Worm (Caenorhabditis elegans) whole organism, L4/young adult: ENCODE measurements around the gene Y41E3.8.
A peak's percentile ranks its signal among the peaks of the same experiment; 100 is the strongest.

Source experiments
- W03F9.2 ChIP-seq: fragments of 150-350 bp; optimal IDR thresholded peaks from 2 replicates; lab custom pipeline; 2014; ENCODE audit warnings: missing biosample characterization, missing genetic modification characterization
- dao-5 ChIP-seq: sonication (generic microtip); optimal IDR thresholded peaks from 2 replicates; lab custom pipeline; 2016; ENCODE audit warnings: missing genotype, missing genetic modification characterization, moderate library complexity, missing compliant biosample characterization
- him-1 ChIP-seq: sonication (generic microtip); optimal IDR thresholded peaks from 2 replicates; lab custom pipeline; 2016; ENCODE audit warnings: missing genotype, missing genetic modification reagents, missing genetic modification characterization, missing compliant biosample characterization

Gene Y41E3.8

DNA sequence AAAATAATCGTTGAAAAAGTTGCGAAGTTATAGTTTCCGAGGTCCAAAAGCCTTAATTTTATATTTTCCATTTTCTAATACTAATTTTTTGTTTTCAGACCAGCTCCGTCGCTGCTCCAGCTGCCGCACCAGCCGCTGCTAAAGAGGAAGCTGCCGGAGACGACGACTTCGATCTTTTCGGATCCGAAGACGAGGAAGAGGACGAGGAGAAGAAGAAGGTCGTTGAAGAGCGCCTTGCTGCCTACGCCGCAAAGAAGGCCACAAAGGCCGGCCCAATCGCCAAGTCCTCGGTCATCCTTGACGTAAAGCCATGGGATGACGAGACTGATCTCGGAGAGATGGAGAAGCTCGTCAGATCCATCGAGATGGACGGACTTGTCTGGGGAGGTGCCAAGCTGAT is 10.0 kb upstream of the Y41E3.8 start:
- TF ChIP-seq dao-5 (tag; lab: Kevin White, UChicago) (no peak), W03F9.2 (tag; lab: Kevin White, UChicago) (no peak), him-1 (tag; lab: Kevin White, UChicago) (no peak)

DNA sequence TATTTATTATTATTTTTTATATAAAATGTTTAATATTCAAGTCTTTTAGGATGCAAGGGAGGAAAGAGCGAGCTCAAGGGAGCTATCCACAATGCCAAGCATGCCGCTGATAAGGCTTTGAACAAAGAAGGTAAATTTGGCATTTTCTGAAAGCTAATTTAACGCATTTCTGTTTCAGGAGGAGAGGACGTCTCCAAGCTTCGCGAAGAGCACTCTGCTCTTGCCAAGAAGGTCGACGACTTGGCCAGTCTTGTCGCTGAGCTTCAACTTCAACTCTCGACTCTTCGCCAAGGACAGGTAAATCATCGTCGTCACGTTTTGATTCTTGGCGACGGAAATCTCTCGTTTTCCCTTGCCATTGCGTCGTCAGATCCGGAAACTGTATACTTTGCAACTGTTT is 8.7 kb upstream of the Y41E3.8 start:
- no peak for TF ChIP-seq W03F9.2 (tag; lab: Kevin White, UChicago)
- TF ChIP-seq him-1 (tag; lab: Kevin White, UChicago) = no peak
- TF ChIP-seq dao-5 (tag; lab: Kevin White, UChicago) = no peak

DNA sequence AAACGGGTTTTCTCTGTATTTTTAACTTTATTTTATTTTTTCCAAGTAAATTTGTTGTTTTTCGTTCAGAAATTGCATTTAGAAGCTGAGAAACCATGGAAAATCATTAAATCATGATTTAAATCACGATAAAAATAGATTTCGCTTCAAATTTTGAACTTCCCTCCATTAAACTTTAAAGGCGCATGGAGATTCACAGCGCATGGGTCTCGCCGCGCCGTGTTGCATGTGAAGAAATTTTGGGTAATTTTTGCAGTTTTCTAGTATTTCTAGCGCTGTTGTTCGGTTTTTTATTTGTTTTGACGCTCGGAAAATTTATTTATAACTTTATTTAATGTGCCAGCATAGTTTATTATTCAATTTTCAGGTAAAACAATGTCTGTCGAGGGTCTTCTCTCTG is 8.2 kb upstream of the Y41E3.8 start, which contains the start of gene eef-1B.2:
Gene eef-1B.2 (plus strand): TSS at position 358 of the 400 bp plus-strand sequence.
- TF ChIP-seq him-1 (tag; lab: Kevin White, UChicago) = no peak
- TF ChIP-seq W03F9.2 (tag; lab: Kevin White, UChicago) = peak; percentile 64
- TF ChIP-seq dao-5 (tag; lab: Kevin White, UChicago) = no peak

ce11 chrIV:15029565-15029964 is 787 bp upstream of the Y41E3.8 start:
- TF ChIP-seq dao-5 (tag; lab: Kevin White, UChicago) (no peak), him-1 (tag; lab: Kevin White, UChicago) (no peak), W03F9.2 (tag; lab: Kevin White, UChicago) (no peak)

DNA sequence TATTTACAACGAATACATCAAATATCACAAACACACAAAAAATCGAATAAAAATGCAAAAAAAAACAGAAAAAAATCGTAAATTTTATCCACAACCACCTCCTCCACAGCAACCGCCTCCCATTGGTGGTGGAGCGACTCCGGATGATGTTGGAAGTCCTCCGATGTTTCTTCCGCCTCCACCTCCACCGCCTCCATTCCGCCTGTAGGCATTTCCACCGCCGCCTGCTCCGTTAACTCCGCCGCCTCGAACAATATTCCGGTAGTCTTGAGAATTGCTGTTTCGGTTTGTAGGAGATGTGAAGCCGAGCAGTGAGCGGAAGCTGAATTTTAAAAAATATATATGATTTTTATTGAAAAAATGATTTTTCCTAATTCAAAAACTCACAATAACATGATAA is 392 bp downstream of the Y41E3.8 start:
- no peak for TF ChIP-seq W03F9.2 (tag; lab: Kevin White, UChicago)
- no peak for TF ChIP-seq him-1 (tag; lab: Kevin White, UChicago)
- TF ChIP-seq dao-5 (tag; lab: Kevin White, UChicago) = no peak

- TF ChIP-seq W03F9.2 (tag; lab: Kevin White, UChicago) (no peak), him-1 (tag; lab: Kevin White, UChicago) (no peak), dao-5 (tag; lab: Kevin White, UChicago) (no peak)
These were observed 894 bp downstream of the Y41E3.8 start for ce11 chrIV:15027884-15028283.

DNA sequence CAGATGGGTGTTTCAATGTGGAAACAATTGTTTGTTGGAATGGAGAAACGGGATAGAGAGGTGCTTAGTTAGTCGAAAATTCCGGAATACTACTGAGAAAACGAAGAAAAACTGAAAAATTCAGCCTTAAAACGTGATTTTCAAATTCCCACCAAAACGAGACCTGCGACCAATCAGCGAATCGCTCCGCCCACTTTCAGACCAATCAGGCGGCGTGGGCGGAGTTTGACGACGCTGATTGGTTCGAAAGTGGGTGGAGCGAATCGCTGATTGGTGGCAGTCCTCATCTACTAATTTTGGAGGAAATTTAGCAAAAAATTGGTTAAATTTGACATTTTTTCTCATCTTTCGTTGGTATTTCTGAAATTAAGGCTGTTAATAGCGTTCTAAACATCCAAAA is 1.4 kb downstream of the Y41E3.8 start:
- TF ChIP-seq him-1 (tag; lab: Kevin White, UChicago) = no peak
- TF ChIP-seq dao-5 (tag; lab: Kevin White, UChicago) = no peak
- TF ChIP-seq W03F9.2 (tag; lab: Kevin White, UChicago) = no peak

ce11 chrIV:15025384-15025783 is 3.4 kb downstream of the Y41E3.8 start, which contains the start of gene fcd-2:
fcd-2 (plus strand) TSS chrIV:15025710.
- peak; percentile 53 for TF ChIP-seq W03F9.2 (tag; lab: Kevin White, UChicago)
- TF ChIP-seq dao-5 (tag; lab: Kevin White, UChicago) = no peak
- TF ChIP-seq him-1 (tag; lab: Kevin White, UChicago) = peak; percentile 66

ce11 chrIV:15024426-15024825 is 4.4 kb downstream of the Y41E3.8 start:
- TF ChIP-seq dao-5 (tag; lab: Kevin White, UChicago) (no peak), W03F9.2 (tag; lab: Kevin White, UChicago) (no peak), him-1 (tag; lab: Kevin White, UChicago) (no peak)

DNA sequence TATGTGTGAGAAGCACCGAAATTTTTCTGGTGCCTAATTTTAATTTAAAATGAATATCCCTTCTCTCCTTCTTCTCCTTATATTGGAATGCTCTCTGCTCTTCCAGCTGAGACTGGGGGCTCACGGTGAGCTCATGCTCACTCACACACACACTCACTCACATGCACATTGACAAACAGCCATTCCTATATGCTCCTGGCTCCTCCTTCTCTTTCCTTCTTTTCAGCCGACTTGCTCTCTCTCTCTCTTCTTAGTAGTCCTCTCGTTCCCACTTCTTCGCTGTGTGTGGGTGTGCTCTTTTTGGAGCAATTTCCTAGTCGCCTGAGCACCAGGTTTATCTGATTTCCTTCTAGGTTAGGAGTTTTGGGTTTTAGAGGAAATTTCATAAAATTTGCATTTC is 7.8 kb downstream of the Y41E3.8 start:
- no peak for TF ChIP-seq dao-5 (tag; lab: Kevin White, UChicago)
- TF ChIP-seq W03F9.2 (tag; lab: Kevin White, UChicago) = no peak
- peak; percentile 10 for TF ChIP-seq him-1 (tag; lab: Kevin White, UChicago)

- TF ChIP-seq him-1 (tag; lab: Kevin White, UChicago) (no peak), W03F9.2 (tag; lab: Kevin White, UChicago) (no peak), dao-5 (tag; lab: Kevin White, UChicago) (no peak)
These were observed 11.8 kb downstream of the Y41E3.8 start for ce11 chrIV:15016984-15017383.

ce11 chrIV:15013517-15014085 is 15.2 kb downstream of the Y41E3.8 start, which contains the start of gene Y41E3.7:
Y41E3.7 (plus strand) TSS chrIV:15014035.
- TF ChIP-seq W03F9.2 (tag; lab: Kevin White, UChicago) (peak; percentile 10), him-1 (tag; lab: Kevin White, UChicago) (no peak), dao-5 (tag; lab: Kevin White, UChicago) (no peak)

ce11 chrIV:15013083-15013482 is 15.7 kb downstream of the Y41E3.8 start, which contains the start of gene qars-1:
qars-1 (minus strand) TSS chrIV:15013183.
- TF ChIP-seq dao-5 (tag; lab: Kevin White, UChicago) (no peak), W03F9.2 (tag; lab: Kevin White, UChicago) (no peak), him-1 (tag; lab: Kevin White, UChicago) (no peak)
